Worm (Caenorhabditis elegans) whole organism, L4 larva: Measurements from ENCODE around the gene ZK154.1.

Experiments
- F10B5.3 ChIP-seq: sonication (generic microtip); optimal IDR thresholded peaks from 2 replicates; lab custom pipeline; 2016; ENCODE audit warnings: mild to moderate bottlenecking, missing genetic modification characterization, missing compliant biosample characterization
- F26F4.8 ChIP-seq: fragments of 200-800 bp; sonication (Bioruptor generic); conservative IDR thresholded peaks from 2 replicates; pipeline ENCODE4 v1.3.6; 2022; ENCODE audit warnings: missing genetic modification characterization, missing compliant biosample characterization
- T26A8.4 ChIP-seq: fragments of 200-800 bp; sonication (Bioruptor generic); IDR thresholded peaks from 2 replicates; pipeline ENCODE4 v1.3.6; 2022; ENCODE audit warnings: missing genetic modification characterization, missing compliant biosample characterization
- ama-1 ChIP-seq: fragments of 150-350 bp; optimal IDR thresholded peaks from 2 replicates; lab custom pipeline; 2014; ENCODE audit warnings: inconsistent platforms, mixed read lengths
- attf-4 ChIP-seq: sonication (generic microtip); optimal IDR thresholded peaks from 3 replicates; lab custom pipeline; 2017; ENCODE audit warnings: missing biosample characterization, missing genetic modification characterization
- ceh-20 ChIP-seq: fragments of 200-800 bp; sonication (Bioruptor generic); IDR thresholded peaks from 2 replicates; pipeline ENCODE4 v1.3.6; 2022; ENCODE audit warnings: missing genetic modification reagents, missing genetic modification characterization, missing compliant biosample characterization
- ceh-28 ChIP-seq: fragments of 150-350 bp; optimal IDR thresholded peaks from 2 replicates; lab custom pipeline; 2014; ENCODE audit warnings: missing biosample characterization, missing genetic modification reagents, missing genetic modification characterization
- ceh-82 ChIP-seq: sonication (generic microtip); optimal IDR thresholded peaks from 2 replicates; lab custom pipeline; 2017; ENCODE audit warnings: missing biosample characterization, missing genetic modification characterization
- ctbp-1 ChIP-seq: fragments of 200-800 bp; sonication (Bioruptor generic); IDR thresholded peaks from 2 replicates; pipeline ENCODE4 v1.3.6; 2022; ENCODE audit warnings: missing genetic modification reagents, missing genetic modification characterization, missing compliant biosample characterization
- daf-12 ChIP-seq: fragments of 150-350 bp; optimal IDR thresholded peaks from 2 replicates; lab custom pipeline; 2014; ENCODE audit warnings: missing biosample characterization, missing genetic modification reagents, missing genetic modification characterization
- daf-16 ChIP-seq, 3 experiments: sonication (generic microtip); optimal IDR thresholded peaks; 2 replicates each; lab custom pipeline; 2016 to 2017; ENCODE audit warnings: missing genetic modification characterization in 3 of 3, missing genetic modification reagents in 3 of 3, mild to moderate bottlenecking in 2 of 3, missing compliant biosample characterization in 2 of 3, missing biosample characterization in 1 of 3, moderate library complexity in 1 of 3
- daf-19 ChIP-seq: fragments of 200-800 bp; sonication (Bioruptor generic); conservative IDR thresholded peaks from 2 replicates; pipeline ENCODE4 v1.3.6; 2022; ENCODE audit warnings: missing genetic modification characterization, missing compliant biosample characterization
- dmd-8 ChIP-seq: fragments of 200-800 bp; sonication (Bioruptor generic); IDR thresholded peaks from 2 replicates; pipeline ENCODE4 v1.3.6; 2022; ENCODE audit warnings: missing genetic modification characterization, missing compliant biosample characterization
- dmd-9 ChIP-seq: fragments of 200-800 bp; sonication (Bioruptor generic); IDR thresholded peaks from 2 replicates; pipeline ENCODE4 v1.3.6; 2022; ENCODE audit warnings: missing genetic modification reagents, missing genetic modification characterization, missing compliant biosample characterization
- dpl-1 ChIP-seq: fragments of 150-350 bp; optimal IDR thresholded peaks from 2 replicates; lab custom pipeline; 2014; ENCODE audit warnings: missing biosample characterization, missing genetic modification reagents, missing genetic modification characterization
- duxl-1 ChIP-seq: sonication (generic microtip); optimal IDR thresholded peaks from 2 replicates; lab custom pipeline; 2016; ENCODE audit warnings: mild to moderate bottlenecking, missing genetic modification characterization, moderate library complexity, missing compliant biosample characterization; ENCODE audit not compliant: poor library complexity
- dve-1 ChIP-seq: sonication (generic microtip); optimal IDR thresholded peaks from 2 replicates; lab custom pipeline; 2017; ENCODE audit warnings: antibody characterized with exemption, mild to moderate bottlenecking, missing genetic modification characterization, missing compliant biosample characterization; ENCODE audit not compliant: insufficient read depth
- egl-27 ChIP-seq: sonication (generic microtip); optimal IDR thresholded peaks from 3 replicates; lab custom pipeline; 2017; ENCODE audit warnings: missing biosample characterization, missing genetic modification reagents, missing genetic modification characterization
- gei-8 ChIP-seq: fragments of 200-800 bp; sonication (Bioruptor generic); optimal IDR thresholded peaks from 2 replicates; lab custom pipeline; 2018; ENCODE audit warnings: mild to moderate bottlenecking, missing genetic modification characterization, missing compliant biosample characterization
- hif-1 ChIP-seq, 2 experiments: sonication (generic microtip); optimal IDR thresholded peaks; 2 replicates each; lab custom pipeline; 2016 to 2017; ENCODE audit warnings: missing compliant biosample characterization in 2 of 2, missing genetic modification characterization in 2 of 2, missing genetic modification reagents in 2 of 2, missing genotype in 2 of 2, mild to moderate bottlenecking in 1 of 2
- hlh-11 ChIP-seq: fragments of 200-800 bp; sonication (Bioruptor generic); optimal IDR thresholded peaks from 2 replicates; lab custom pipeline; 2018; ENCODE audit warnings: mild to moderate bottlenecking, missing genetic modification characterization, missing compliant biosample characterization
- hlh-30 ChIP-seq: sonication (generic microtip); optimal IDR thresholded peaks from 2 replicates; lab custom pipeline; 2017; ENCODE audit warnings: antibody characterized with exemption, mild to moderate bottlenecking, missing genetic modification characterization, missing compliant biosample characterization; ENCODE audit not compliant: insufficient read depth
- hmg-1.1 ChIP-seq: fragments of 200-800 bp; sonication (Bioruptor generic); IDR thresholded peaks from 2 replicates; pipeline ENCODE4 v1.3.6; 2022; ENCODE audit warnings: missing genetic modification reagents, missing genetic modification characterization, missing compliant biosample characterization
- lim-7 ChIP-seq: fragments of 200-800 bp; sonication (Bioruptor generic); IDR thresholded peaks from 2 replicates; pipeline ENCODE4 v1.3.6; 2022; ENCODE audit warnings: missing genetic modification characterization, missing compliant biosample characterization
- lin-1 ChIP-seq: fragments of 200-800 bp; sonication (Bioruptor generic); IDR thresholded peaks from 2 replicates; pipeline ENCODE4 v1.3.6; 2022; ENCODE audit warnings: missing genetic modification reagents, missing genetic modification characterization, missing compliant biosample characterization
- lin-13 ChIP-seq: fragments of 150-350 bp; optimal IDR thresholded peaks from 2 replicates; lab custom pipeline; 2014; ENCODE audit warnings: missing biosample characterization, missing genetic modification reagents, missing genetic modification characterization
- lir-3 ChIP-seq: sonication (generic microtip); optimal IDR thresholded peaks from 2 replicates; lab custom pipeline; 2016; ENCODE audit warnings: mild to moderate bottlenecking, missing genetic modification characterization, missing compliant biosample characterization
- madf-5 ChIP-seq, 2 experiments: fragments of 200-800 bp; sonication (Bioruptor generic); IDR thresholded peaks; 2 replicates each; pipeline ENCODE4 v1.3.6; 2022; ENCODE audit warnings: missing compliant biosample characterization in 2 of 2, missing genetic modification characterization in 2 of 2
- mdl-1 ChIP-seq, 2 experiments: fragments of 150-350 bp in 1 of 2; sonication (generic microtip) in 1 of 2; optimal IDR thresholded peaks; 2 replicates each; lab custom pipeline; 2014 to 2017; ENCODE audit warnings: missing biosample characterization in 2 of 2, missing genetic modification characterization in 2 of 2
- mes-2 ChIP-seq: sonication (generic microtip); optimal IDR thresholded peaks from 2 replicates; lab custom pipeline; 2016; ENCODE audit warnings: missing genotype, mild to moderate bottlenecking, missing genetic modification characterization, missing compliant biosample characterization; ENCODE audit not compliant: poor library complexity, severe bottlenecking
- mxl-3 ChIP-seq: fragments of 200-800 bp; sonication (Bioruptor generic); optimal IDR thresholded peaks from 2 replicates; lab custom pipeline; 2018; ENCODE audit warnings: mild to moderate bottlenecking, missing genetic modification characterization, missing compliant biosample characterization
- nhr-11 ChIP-seq: fragments of 150-350 bp; optimal IDR thresholded peaks from 2 replicates; lab custom pipeline; 2014; ENCODE audit warnings: missing biosample characterization, missing genetic modification characterization
- nhr-28 ChIP-seq: fragments of 150-350 bp; optimal IDR thresholded peaks from 2 replicates; lab custom pipeline; 2014; ENCODE audit warnings: missing biosample characterization, missing genetic modification characterization
- nhr-41 ChIP-seq: fragments of 200-800 bp; sonication (Bioruptor generic); IDR thresholded peaks from 2 replicates; pipeline ENCODE4 v1.3.6; 2022; ENCODE audit warnings: missing genetic modification reagents, missing genetic modification characterization, missing compliant biosample characterization
- nhr-42 ChIP-seq: fragments of 200-800 bp; sonication (Bioruptor generic); IDR thresholded peaks from 2 replicates; pipeline ENCODE4 v1.3.6; 2022; ENCODE audit warnings: missing genetic modification characterization, missing compliant biosample characterization
- nhr-48 ChIP-seq: sonication (generic microtip); optimal IDR thresholded peaks from 2 replicates; lab custom pipeline; 2016; ENCODE audit warnings: mild to moderate bottlenecking, missing genetic modification characterization, missing compliant biosample characterization
- pha-4 ChIP-seq, 2 experiments: fragments of 150-350 bp in 1 of 2; fragments of 200-800 bp in 1 of 2; sonication (Bioruptor generic) in 1 of 2; IDR thresholded peaks in 1 of 2; optimal IDR thresholded peaks in 1 of 2; 2 replicates each; pipeline versions ENCODE4 v1.3.6 to Lab custom; 2014 to 2022; ENCODE audit warnings: missing genetic modification characterization in 2 of 2, missing genetic modification reagents in 2 of 2, missing biosample characterization in 1 of 2, missing compliant biosample characterization in 1 of 2
- rbr-2 ChIP-seq: sonication (generic microtip); optimal IDR thresholded peaks from 2 replicates; lab custom pipeline; 2016; ENCODE audit warnings: missing genotype, missing genetic modification characterization, missing compliant biosample characterization
- skn-1 ChIP-seq: fragments of 150-350 bp; optimal IDR thresholded peaks from 2 replicates; lab custom pipeline; 2014; ENCODE audit warnings: missing biosample characterization, missing genetic modification characterization
- snpc-1.2 ChIP-seq: fragments of 200-800 bp; sonication (Bioruptor generic); IDR thresholded peaks from 2 replicates; pipeline ENCODE4 v1.3.6; 2022; ENCODE audit warnings: missing genetic modification reagents, missing genetic modification characterization, missing compliant biosample characterization
- spr-1 ChIP-seq: sonication (generic microtip); optimal IDR thresholded peaks from 2 replicates; lab custom pipeline; 2016; ENCODE audit warnings: mild to moderate bottlenecking, missing genetic modification characterization, missing compliant biosample characterization
- unc-62 ChIP-seq, 3 experiments: fragments of 150-350 bp in 1 of 3; sonication (generic microtip); optimal IDR thresholded peaks in 2 of 3; peaks in 1 of 3; 1 replicate in 1 of 3; 2 replicates in 2 of 3; lab custom pipeline; 2014 to 2017; ENCODE audit warnings: missing biosample characterization in 3 of 3, missing genetic modification characterization in 3 of 3, missing genetic modification reagents in 3 of 3, missing genotype in 1 of 3
- zfp-3 ChIP-seq: fragments of 200-800 bp; sonication (Bioruptor generic); conservative IDR thresholded peaks from 2 replicates; pipeline ENCODE4 v1.3.6; 2022; ENCODE audit warnings: missing genetic modification reagents, missing genetic modification characterization, missing compliant biosample characterization
- ztf-7 ChIP-seq: fragments of 150-350 bp; optimal IDR thresholded peaks from 2 replicates; lab custom pipeline; 2014; ENCODE audit warnings: missing biosample characterization, missing genetic modification characterization

ZK154.1 gene

DNA sequence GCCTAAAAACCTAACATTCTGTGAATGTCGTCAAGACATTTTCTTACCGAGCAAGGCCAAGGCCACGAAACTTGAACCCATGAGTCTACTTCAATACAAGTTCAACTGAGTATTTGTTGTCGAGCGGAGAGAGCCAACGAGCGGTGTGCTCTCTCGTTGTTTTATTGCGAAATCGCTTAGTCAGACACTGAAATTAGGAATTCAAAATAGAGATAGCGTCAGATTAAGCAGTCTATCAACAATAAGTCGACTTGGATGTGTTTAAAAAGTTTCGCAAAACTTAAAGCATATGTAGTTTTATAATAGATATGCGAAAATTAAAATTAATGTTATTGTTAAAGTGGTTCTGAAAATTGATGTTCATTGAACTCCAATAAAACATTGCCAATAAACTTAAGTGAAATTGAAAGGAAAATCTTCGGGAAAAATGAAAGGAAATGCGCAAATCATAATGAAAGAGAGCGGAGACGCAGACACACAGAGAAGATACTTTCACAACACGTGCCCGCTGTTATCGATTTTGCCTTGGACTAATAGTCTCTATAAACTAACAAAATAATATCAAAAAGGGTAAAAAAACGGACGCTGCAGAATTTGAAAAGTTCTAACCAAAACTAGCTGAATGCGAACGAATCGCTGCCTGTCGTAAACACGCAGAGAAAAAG is 14.1 kb downstream of the ZK154.1 start, which contains the start of gene ZK154.6 (continued):
- TF ChIP-seq mdl-1 (tag; optimal IDR thresholded peaks at IDR 0.05; lab: Kevin White, UChicago) = peak; percentile 80 to 86
- TF ChIP-seq unc-62 (GFP tag; optimal IDR thresholded peaks at IDR 0.05 in 1 of 2; lab: Kevin White, UChicago) = peak in 1 of 2 experiments; percentile 54
- TF ChIP-seq unc-62 (tag; optimal IDR thresholded peaks at IDR 0.05; lab: Kevin White, UChicago) = no peak
- TF ChIP-seq mxl-3 (GFP tag; lab: Kevin White, UChicago) = no peak
- no peak for TF ChIP-seq duxl-1 (tag; lab: Kevin White, UChicago)
- TF ChIP-seq attf-4 (tag; lab: Kevin White, UChicago) = no peak
- TF ChIP-seq pha-4 (GFP tag; IDR thresholded peaks at IDR 0.05; lab: Robert Waterston, UW) = no peak
- no peak for TF ChIP-seq pha-4 (tag; optimal IDR thresholded peaks at IDR 0.05; lab: Kevin White, UChicago)
- no peak for TF ChIP-seq hlh-11 (tag; lab: Kevin White, UChicago)
- TF ChIP-seq skn-1 (tag; lab: Kevin White, UChicago) = no peak
- peak; percentile 54 for TF ChIP-seq mes-2 (tag; lab: Kevin White, UChicago)
- TF ChIP-seq ceh-82 (tag; lab: Kevin White, UChicago) = no peak
- no peak for TF ChIP-seq T26A8.4 (GFP tag; lab: Robert Waterston, UW)

DNA sequence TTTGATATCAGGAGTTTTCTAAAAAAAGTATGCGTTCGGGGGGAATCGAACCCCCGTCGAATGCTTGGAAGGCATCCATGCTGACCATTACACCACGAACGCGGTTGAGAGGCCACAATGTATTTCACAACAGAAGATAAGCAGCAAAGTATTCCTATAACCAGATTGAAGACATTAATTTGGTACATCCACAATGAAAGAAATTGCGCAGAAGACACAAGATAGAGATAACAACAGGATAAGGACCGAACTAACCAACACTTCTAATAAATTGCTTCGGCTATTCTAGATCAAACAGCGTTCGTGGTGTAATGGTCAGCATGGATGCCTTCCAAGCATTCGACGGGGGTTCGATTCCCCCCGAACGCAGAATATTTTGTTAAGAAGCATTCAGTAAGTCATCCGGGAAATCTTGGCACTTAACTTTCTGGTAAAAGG is 14.9 kb downstream of the ZK154.1 start:
- TF ChIP-seq mxl-3 (GFP tag; lab: Kevin White, UChicago) (peak; percentile 54), nhr-28 (peak; percentile 30), spr-1 (peak; percentile 7), zfp-3 (GFP tag; lab: Robert Waterston, UW) (0 out of 2 replicates have a peak, but pooled peaks have one; percentile 25), ztf-7 (tag; lab: Kevin White, UChicago) (peak; percentile 7), daf-19 (GFP tag; lab: Robert Waterston, UW) (peak; percentile 36; the same call in 1 of the 2 replicates), daf-12 (tag; lab: Kevin White, UChicago) (no peak), F26F4.8 (peak; percentile 65; the same call in 1 of the 2 replicates), hif-1 (tag; optimal IDR thresholded peaks at IDR 0.05; lab: Kevin White, UChicago) (peak in 1 of 2 experiments; percentile 1), lir-3 (peak; percentile 68), rbr-2 (tag; lab: Kevin White, UChicago) (peak; percentile 45), nhr-41 (GFP tag; lab: Robert Waterston, UW) (0 out of 2 replicates have a peak, but pooled peaks have one; percentile 54), pha-4 (GFP tag; IDR thresholded peaks at IDR 0.05; lab: Robert Waterston, UW) (peak; percentile 79), pha-4 (tag; optimal IDR thresholded peaks at IDR 0.05; lab: Kevin White, UChicago) (no peak), nhr-11 (tag; lab: Kevin White, UChicago) (peak; percentile 16), ceh-20 (GFP tag; lab: Robert Waterston, UW) (peak; percentile 40; the same call in 1 of the 2 replicates), mes-2 (tag; lab: Kevin White, UChicago) (peak; percentile 46), dmd-9 (GFP tag; lab: Robert Waterston, UW) (peak; percentile 72; the same call in 1 of the 2 replicates), hlh-30 (tag; lab: Kevin White, UChicago) (peak; percentile 48), dve-1 (peak; percentile 51), nhr-42 (GFP tag; lab: Robert Waterston, UW) (peak; percentile 43; the same call in 1 of the 2 replicates), lim-7 (GFP tag; lab: Robert Waterston, UW) (peak; percentile 81), daf-16 (GFP tag; optimal IDR thresholded peaks at IDR 0.05; lab: Kevin White, UChicago) (peak; percentile 47 to 81), daf-16 (tag; optimal IDR thresholded peaks at IDR 0.05; lab: Kevin White, UChicago) (peak; percentile 55), madf-5 (GFP tag; IDR thresholded peaks at IDR 0.05; lab: Robert Waterston, UW) (peak in 1 of 2 experiments; percentile 64; a peak in 1 of 4 replicates), ama-1 (no peak), lin-1 (GFP tag; lab: Robert Waterston, UW) (0 out of 2 replicates have a peak, but pooled peaks have one; percentile 32), hmg-1.1 (peak; percentile 80), dmd-8 (GFP tag; lab: Robert Waterston, UW) (peak; percentile 83), lin-13 (GFP tag; lab: Kevin White, UChicago) (no peak), ctbp-1 (GFP tag; lab: Robert Waterston, UW) (peak; percentile 83), dpl-1 (GFP tag; lab: Kevin White, UChicago) (peak; percentile 26), snpc-1.2 (peak; percentile 89), ceh-28 (no peak), F10B5.3 (tag; lab: Kevin White, UChicago) (peak; percentile 34), gei-8 (GFP tag; lab: Kevin White, UChicago) (peak; percentile 83), egl-27 (tag; lab: Kevin White, UChicago) (no peak), ceh-82 (tag; lab: Kevin White, UChicago) (no peak), nhr-48 (tag; lab: Kevin White, UChicago) (peak; percentile 60)
